Fruit fly (Drosophila melanogaster) whole organism, pupa: ENCODE results near the gene trh.

Experiments
- CG10348 ChIP-seq: fragments of 200-800 bp; sonication (Bioruptor generic); IDR thresholded peaks from 2 replicates; pipeline ENCODE4 v1.3.6; 2022; ENCODE audit warnings: missing biosample characterization, missing genetic modification characterization
- CG12605 ChIP-seq: fragments of 200-800 bp; sonication (Bioruptor generic); IDR thresholded peaks from 2 replicates; pipeline ENCODE4 v1.3.6; 2022; ENCODE audit warnings: missing biosample characterization, missing genetic modification characterization
- CG13204 ChIP-seq: fragments of 200-800 bp; sonication (Bioruptor generic); optimal IDR thresholded peaks from 2 replicates; lab custom pipeline; 2018; ENCODE audit warnings: missing biosample characterization, mild to moderate bottlenecking, missing genetic modification characterization, moderate library complexity
- CG14655 ChIP-seq: fragments of 200-800 bp; sonication (Bioruptor generic); optimal IDR thresholded peaks from 3 replicates; lab custom pipeline; 2017; ENCODE audit warnings: mild to moderate bottlenecking, missing biosample characterization, missing genetic modification reagents, missing genetic modification characterization
- CG15710 ChIP-seq: fragments of 200-800 bp; sonication (Bioruptor generic); optimal IDR thresholded peaks from 2 replicates; lab custom pipeline; 2018; ENCODE audit warnings: missing biosample characterization, mild to moderate bottlenecking, missing genetic modification characterization, moderate library complexity
- CG17806 ChIP-seq: fragments of 200-800 bp; sonication (Bioruptor generic); optimal IDR thresholded peaks from 2 replicates; lab custom pipeline; 2018; ENCODE audit warnings: missing biosample characterization, mild to moderate bottlenecking, missing genetic modification characterization, moderate library complexity
- CG32121 ChIP-seq: fragments of 200-800 bp; sonication (Bioruptor generic); IDR thresholded peaks from 2 replicates; pipeline ENCODE4 v1.3.6; 2022; ENCODE audit warnings: missing biosample characterization, missing genetic modification characterization
- CG34367 ChIP-seq: fragments of 200-800 bp; sonication (Bioruptor generic); optimal IDR thresholded peaks from 2 replicates; lab custom pipeline; 2018; ENCODE audit warnings: missing biosample characterization, mild to moderate bottlenecking, missing genetic modification characterization
- CG4496 ChIP-seq: fragments of 200-800 bp; sonication (Bioruptor generic); IDR thresholded peaks from 3 replicates; pipeline ENCODE4 v1.3.6; 2022; ENCODE audit warnings: missing biosample characterization, missing genetic modification characterization
- CG8159 ChIP-seq: fragments of 200-800 bp; sonication (Bioruptor generic); optimal IDR thresholded peaks from 3 replicates; lab custom pipeline; 2018; ENCODE audit warnings: missing biosample characterization, mild to moderate bottlenecking, missing genetic modification characterization, moderate library complexity
- CG8301 ChIP-seq: fragments of 200-800 bp; sonication (Bioruptor generic); optimal IDR thresholded peaks from 2 replicates; lab custom pipeline; 2018; ENCODE audit warnings: missing biosample characterization, mild to moderate bottlenecking, missing genetic modification characterization
- CG9948 ChIP-seq: fragments of 200-800 bp; sonication (Bioruptor generic); optimal IDR thresholded peaks from 2 replicates; lab custom pipeline; 2018; ENCODE audit warnings: missing biosample characterization, mild to moderate bottlenecking, missing genetic modification characterization, moderate library complexity
- D1 ChIP-seq: fragments of 200-800 bp; sonication (Bioruptor generic); optimal IDR thresholded peaks from 2 replicates; lab custom pipeline; 2018; ENCODE audit warnings: missing biosample characterization, mild to moderate bottlenecking, missing genetic modification characterization, moderate library complexity
- EcR ChIP-seq: fragments of 200-800 bp; sonication (Bioruptor generic); optimal IDR thresholded peaks from 3 replicates; lab custom pipeline; 2019; ENCODE audit warnings: missing biosample characterization, missing genetic modification characterization, mild to moderate bottlenecking, moderate library complexity, missing genetic modification reagents
- Ets98B ChIP-seq: fragments of 200-800 bp; sonication (Bioruptor generic); IDR thresholded peaks from 2 replicates; pipeline ENCODE4 v1.3.6; 2022; ENCODE audit warnings: missing biosample characterization, missing genetic modification characterization
- Pif1A ChIP-seq: fragments of 200-800 bp; sonication (Bioruptor generic); optimal IDR thresholded peaks from 3 replicates; lab custom pipeline; 2016; ENCODE audit warnings: missing biosample characterization, missing genetic modification characterization
- Pif1B ChIP-seq: fragments of 200-800 bp; sonication (Bioruptor generic); optimal IDR thresholded peaks from 3 replicates; lab custom pipeline; 2016; ENCODE audit warnings: missing biosample characterization, missing genetic modification characterization
- Snoo ChIP-seq: fragments of 200-800 bp; sonication (Bioruptor generic); optimal IDR thresholded peaks from 3 replicates; lab custom pipeline; 2017; ENCODE audit warnings: missing biosample characterization, mild to moderate bottlenecking, missing genetic modification characterization, inconsistent platforms
- fd96Ca ChIP-seq: fragments of 200-800 bp; sonication (Bioruptor generic); IDR thresholded peaks from 3 replicates; pipeline ENCODE4 v1.3.6; 2022; ENCODE audit warnings: missing biosample characterization, missing genetic modification characterization
- gl ChIP-seq: fragments of 200-800 bp; sonication (Bioruptor generic); optimal IDR thresholded peaks from 2 replicates; lab custom pipeline; 2018; ENCODE audit warnings: missing biosample characterization, mild to moderate bottlenecking, missing genetic modification characterization
- rn ChIP-seq: fragments of 200-800 bp; sonication (Bioruptor generic); IDR thresholded peaks from 2 replicates; pipeline ENCODE4 v1.3.6; 2022; ENCODE audit warnings: missing biosample characterization, missing genetic modification characterization

trh gene

dm6 chr3L:357681-358080 is 34.8 kb downstream of the trh start, which contains the start of gene Roc1b:
Gene Roc1b (plus strand): TSS chr3L:357981.
- TF ChIP-seq CG12605 (GFP tag; lab: Robert Waterston, UW) (no peak), EcR (GFP tag; lab: Kevin White, UChicago) (no peak), Pif1A (no peak), fd96Ca (GFP tag; lab: Robert Waterston, UW) (no peak), rn (no peak), CG8159 (tag; lab: Kevin White, UChicago) (no peak), gl (tag; lab: Kevin White, UChicago) (no peak), CG13204 (GFP tag; lab: Kevin White, UChicago) (no peak), CG4496 (GFP tag; lab: Robert Waterston, UW) (no peak), CG15710 (tag; lab: Kevin White, UChicago) (no peak), CG9948 (tag; lab: Kevin White, UChicago) (no peak), CG14655 (GFP tag; lab: Kevin White, UChicago) (no peak)

- no peak for TF ChIP-seq CG17806 (tag; lab: Kevin White, UChicago)
- no peak for TF ChIP-seq CG15710 (tag; lab: Kevin White, UChicago)
- no peak for TF ChIP-seq CG8301 (tag; lab: Kevin White, UChicago)
- TF ChIP-seq Pif1A: no peak
- TF ChIP-seq Snoo (tag; lab: Kevin White, UChicago): no peak
- TF ChIP-seq fd96Ca (GFP tag; lab: Robert Waterston, UW): no peak
- TF ChIP-seq Ets98B: no peak
- TF ChIP-seq rn: no peak
- no peak for TF ChIP-seq CG14655 (GFP tag; lab: Kevin White, UChicago)
- no peak for TF ChIP-seq D1 (tag; lab: Kevin White, UChicago)
- no peak for TF ChIP-seq EcR (GFP tag; lab: Kevin White, UChicago)
- TF ChIP-seq CG13204 (GFP tag; lab: Kevin White, UChicago): no peak
- TF ChIP-seq, all 21 proteins: peak for 0
Observed at dm6 chr3L:356016-356472, 36.4 kb downstream of the trh start, which contains the start of gene CG1231. Gene CG1231 (plus strand): TSS chr3L:356422.

dm6 chr3L:350651-351228 is 41.7 kb downstream of the trh start:
- TF ChIP-seq D1 (tag; lab: Kevin White, UChicago) (no peak), CG13204 (GFP tag; lab: Kevin White, UChicago) (no peak), Snoo (tag; lab: Kevin White, UChicago) (no peak), CG9948 (tag; lab: Kevin White, UChicago) (peak; percentile 71), CG4496 (GFP tag; lab: Robert Waterston, UW) (peak; percentile 82), Pif1B (no peak), CG12605 (GFP tag; lab: Robert Waterston, UW) (peak; percentile 72), CG32121 (GFP tag; lab: Robert Waterston, UW) (peak; percentile 82), EcR (GFP tag; lab: Kevin White, UChicago) (no peak), CG34367 (tag; lab: Kevin White, UChicago) (no peak), rn (peak; percentile 39; the same call in 1 of the 2 replicates), CG14655 (GFP tag; lab: Kevin White, UChicago) (no peak), CG8159 (tag; lab: Kevin White, UChicago) (no peak), CG15710 (tag; lab: Kevin White, UChicago) (peak; percentile 8), CG10348 (GFP tag; lab: Robert Waterston, UW) (no peak), Pif1A (no peak), fd96Ca (GFP tag; lab: Robert Waterston, UW) (no peak), Ets98B (peak; percentile 63), gl (tag; lab: Kevin White, UChicago) (no peak), CG17806 (tag; lab: Kevin White, UChicago) (peak; percentile 50), CG8301 (tag; lab: Kevin White, UChicago) (no peak)

dm6 chr3L:349751-350150 is 42.7 kb downstream of the trh start:
- TF ChIP-seq Snoo (tag; lab: Kevin White, UChicago) (no peak), CG10348 (GFP tag; lab: Robert Waterston, UW) (no peak), CG32121 (GFP tag; lab: Robert Waterston, UW) (no peak), CG15710 (tag; lab: Kevin White, UChicago) (no peak), Ets98B (no peak), fd96Ca (GFP tag; lab: Robert Waterston, UW) (no peak), CG9948 (tag; lab: Kevin White, UChicago) (no peak), CG13204 (GFP tag; lab: Kevin White, UChicago) (no peak), CG4496 (GFP tag; lab: Robert Waterston, UW) (no peak), CG17806 (tag; lab: Kevin White, UChicago) (no peak), CG34367 (tag; lab: Kevin White, UChicago) (no peak)

- TF ChIP-seq CG13204 (GFP tag; lab: Kevin White, UChicago): no peak
- TF ChIP-seq CG14655 (GFP tag; lab: Kevin White, UChicago): no peak
- no peak for TF ChIP-seq gl (tag; lab: Kevin White, UChicago)
- no peak for TF ChIP-seq CG8301 (tag; lab: Kevin White, UChicago)
- no peak for TF ChIP-seq CG8159 (tag; lab: Kevin White, UChicago)
- no peak for TF ChIP-seq CG12605 (GFP tag; lab: Robert Waterston, UW)
- no peak for TF ChIP-seq CG15710 (tag; lab: Kevin White, UChicago)
- TF ChIP-seq CG10348 (GFP tag; lab: Robert Waterston, UW): no peak
- no peak for TF ChIP-seq fd96Ca (GFP tag; lab: Robert Waterston, UW)
- no peak for TF ChIP-seq Ets98B
- TF ChIP-seq CG32121 (GFP tag; lab: Robert Waterston, UW): no peak
- no peak for TF ChIP-seq Pif1A
- no peak for TF ChIP-seq CG34367 (tag; lab: Kevin White, UChicago)
- TF ChIP-seq CG9948 (tag; lab: Kevin White, UChicago): no peak
- no peak for TF ChIP-seq D1 (tag; lab: Kevin White, UChicago)
- TF ChIP-seq CG4496 (GFP tag; lab: Robert Waterston, UW): no peak
- no peak for TF ChIP-seq CG17806 (tag; lab: Kevin White, UChicago)
- no peak for TF ChIP-seq EcR (GFP tag; lab: Kevin White, UChicago)
- no peak for TF ChIP-seq rn
- TF ChIP-seq Snoo (tag; lab: Kevin White, UChicago): no peak
Observed at dm6 chr3L:348406-348743, 44.1 kb downstream of the trh start.
